Fruit fly (Drosophila melanogaster): ENCODE measurements around the gene CG11970.

The CG11970 gene

DNA sequence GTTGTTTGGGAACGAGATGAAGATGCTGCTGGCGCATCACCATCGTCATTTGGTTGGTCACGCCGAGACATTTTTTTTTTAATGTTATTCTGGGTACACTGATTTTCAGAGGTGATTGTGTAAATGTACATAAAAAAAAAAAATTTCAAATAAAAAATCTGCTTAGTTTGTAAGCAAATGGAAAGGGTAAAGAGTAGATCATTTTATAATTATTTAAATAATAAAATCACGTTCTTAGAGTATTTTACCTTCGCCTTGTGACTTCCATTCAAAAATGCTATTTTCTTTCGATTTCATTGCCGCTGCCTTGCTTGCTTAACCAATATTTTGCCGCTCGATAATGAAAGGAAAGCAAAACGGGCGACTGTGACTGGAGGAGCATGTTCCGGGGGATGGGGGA lies 5.8 kb upstream of the CG11970 start:
- TF ChIP-seq Hr96 (GFP tag; optimal IDR thresholded peaks at IDR 0.05) (no peak), kay (GFP tag; ENCODE audit: borderline replicate concordance) (no peak), Crg-1 (GFP tag; optimal IDR thresholded peaks at IDR 0.05) (no peak), toe (GFP tag; optimal IDR thresholded peaks at IDR 0.05) (no peak), CG11617 (GFP tag; optimal IDR thresholded peaks at IDR 0.05) (no peak), CG33017 (tag; optimal IDR thresholded peaks at IDR 0.05) (no peak), cnc (optimal IDR thresholded peaks at IDR 0.05) (no peak), Mnt (GFP tag; optimal IDR thresholded peaks at IDR 0.05) (no peak), CG7045 (GFP tag; optimal IDR thresholded peaks at IDR 0.05) (no peak), pad (GFP tag; optimal IDR thresholded peaks at IDR 0.05) (no peak), CG5204 (GFP tag; optimal IDR thresholded peaks at IDR 0.05) (no peak), Clk (GFP tag; optimal IDR thresholded peaks at IDR 0.05) (no peak), bab1 (GFP tag; optimal IDR thresholded peaks at IDR 0.05) (no peak), ovo (GFP tag; optimal IDR thresholded peaks at IDR 0.05) (no peak)

DNA sequence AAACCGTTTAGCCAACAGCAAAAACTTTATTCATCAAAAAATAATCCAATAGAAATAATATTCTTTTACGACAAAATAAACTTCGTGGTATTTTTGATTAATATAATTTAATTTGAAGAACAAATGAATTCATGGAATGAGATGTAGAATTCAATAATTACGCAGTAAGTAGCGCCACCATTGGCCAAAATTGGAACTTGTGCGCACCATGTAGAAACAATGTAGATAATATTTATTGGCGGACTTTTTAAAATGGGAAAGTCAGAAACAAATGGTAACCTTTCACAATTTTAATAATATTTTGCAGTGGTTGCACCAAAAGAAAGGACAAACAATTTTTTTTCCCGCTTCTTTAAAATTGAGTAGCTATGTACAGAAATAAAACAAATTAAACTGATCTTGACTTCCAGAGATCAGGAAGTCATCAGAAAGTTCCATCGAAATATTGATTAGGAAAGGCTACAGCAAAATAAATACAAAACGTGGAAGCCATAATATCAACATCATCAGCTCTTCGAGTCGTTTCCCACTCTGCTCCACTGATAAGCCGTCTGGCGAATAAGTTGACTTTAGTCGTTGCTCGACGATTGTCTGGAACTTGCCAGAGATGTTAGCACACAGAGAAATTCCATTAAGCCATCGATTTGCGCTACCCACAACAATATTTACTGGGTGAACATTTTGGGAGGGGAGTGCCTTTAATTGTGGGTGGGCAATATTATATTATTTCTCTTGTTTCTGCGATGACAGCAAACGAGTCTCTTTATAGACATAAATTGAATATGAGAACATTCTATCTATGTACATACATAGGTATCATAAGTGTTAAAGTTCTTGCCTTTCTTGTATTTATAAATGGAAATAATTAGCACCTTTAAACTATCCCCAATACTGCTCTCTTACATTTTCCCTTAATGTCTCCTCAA lies 4.4 kb upstream of the CG11970 start:
- TF ChIP-seq ovo (GFP tag; optimal IDR thresholded peaks at IDR 0.05) (no peak), CG5204 (GFP tag; optimal IDR thresholded peaks at IDR 0.05) (no peak), CG12768 (GFP tag; optimal IDR thresholded peaks at IDR 0.05) (peak; percentile 39), toe (GFP tag; optimal IDR thresholded peaks at IDR 0.05) (peak; percentile 28), CG7101 (tag; optimal IDR thresholded peaks at IDR 0.05) (no peak), Mnt (GFP tag; optimal IDR thresholded peaks at IDR 0.05) (no peak)

- TF ChIP-seq CG7101 (tag; optimal IDR thresholded peaks at IDR 0.05) = peak; percentile 9
- TF ChIP-seq toe (GFP tag; optimal IDR thresholded peaks at IDR 0.05) = no peak
- no peak for TF ChIP-seq tj (GFP tag; optimal IDR thresholded peaks at IDR 0.05)
- TF ChIP-seq CG12768 (GFP tag; optimal IDR thresholded peaks at IDR 0.05) = peak; percentile 67
- peak; percentile 32 for TF ChIP-seq CG11617 (GFP tag; optimal IDR thresholded peaks at IDR 0.05)
- TF ChIP-seq Hr96 (GFP tag; optimal IDR thresholded peaks at IDR 0.05) = peak; percentile 53
- no peak for TF ChIP-seq Clk (GFP tag; optimal IDR thresholded peaks at IDR 0.05)
- TF ChIP-seq CG14711 (tag; optimal IDR thresholded peaks at IDR 0.05) = peak; percentile 11
- no peak for TF ChIP-seq CG1620 (GFP tag; optimal IDR thresholded peaks at IDR 0.05)
- TF ChIP-seq Mnt (GFP tag; optimal IDR thresholded peaks at IDR 0.05) = peak; percentile 50
- no peak for TF ChIP-seq ovo (GFP tag; optimal IDR thresholded peaks at IDR 0.05)
- TF ChIP-seq CG7045 (GFP tag; optimal IDR thresholded peaks at IDR 0.05) = peak; percentile 44
- TF ChIP-seq Crg-1 (GFP tag; optimal IDR thresholded peaks at IDR 0.05) = no peak
- peak; percentile 32 for TF ChIP-seq cic (GFP tag; optimal IDR thresholded peaks at IDR 0.05)
- peak; percentile 95 for TF ChIP-seq kay (GFP tag; ENCODE audit: borderline replicate concordance)
- no peak for TF ChIP-seq CG33017 (tag; optimal IDR thresholded peaks at IDR 0.05)
- TF ChIP-seq CG5204 (GFP tag; optimal IDR thresholded peaks at IDR 0.05) = no peak
- TF ChIP-seq pad (GFP tag; optimal IDR thresholded peaks at IDR 0.05) = peak; percentile 34
- peak; percentile 57 for TF ChIP-seq bab1 (GFP tag; optimal IDR thresholded peaks at IDR 0.05)
- TF ChIP-seq cnc (optimal IDR thresholded peaks at IDR 0.05) = no peak
Measured at dm6 chr3R:8980776-8981165, 3.7 kb upstream of the CG11970 start, which contains the start of gene CAHbeta. Gene CAHbeta (plus strand): TSS chr3R:8980860.

dm6 chr3R:8981209-8981996 lies 3.1 kb upstream of the CG11970 start:
- TF ChIP-seq Crg-1 (GFP tag; optimal IDR thresholded peaks at IDR 0.05) (no peak), CG1620 (GFP tag; optimal IDR thresholded peaks at IDR 0.05) (no peak), CG12768 (GFP tag; optimal IDR thresholded peaks at IDR 0.05) (no peak)

- TF ChIP-seq Mnt (GFP tag; optimal IDR thresholded peaks at IDR 0.05) (no peak), pad (GFP tag; optimal IDR thresholded peaks at IDR 0.05) (no peak), ovo (GFP tag; optimal IDR thresholded peaks at IDR 0.05) (no peak), toe (GFP tag; optimal IDR thresholded peaks at IDR 0.05) (no peak), CG5204 (GFP tag; optimal IDR thresholded peaks at IDR 0.05) (no peak), CG12768 (GFP tag; optimal IDR thresholded peaks at IDR 0.05) (no peak), cic (GFP tag; optimal IDR thresholded peaks at IDR 0.05) (no peak), CG33017 (tag; optimal IDR thresholded peaks at IDR 0.05) (no peak), CG11617 (GFP tag; optimal IDR thresholded peaks at IDR 0.05) (no peak), CG14711 (tag; optimal IDR thresholded peaks at IDR 0.05) (no peak), kay (GFP tag; ENCODE audit: borderline replicate concordance) (no peak)
Measured at dm6 chr3R:8984141-8984540, 377 bp upstream of the CG11970 start, which contains the start of gene RagA-B. Gene RagA-B (minus strand): TSS chr3R:8984315.

DNA sequence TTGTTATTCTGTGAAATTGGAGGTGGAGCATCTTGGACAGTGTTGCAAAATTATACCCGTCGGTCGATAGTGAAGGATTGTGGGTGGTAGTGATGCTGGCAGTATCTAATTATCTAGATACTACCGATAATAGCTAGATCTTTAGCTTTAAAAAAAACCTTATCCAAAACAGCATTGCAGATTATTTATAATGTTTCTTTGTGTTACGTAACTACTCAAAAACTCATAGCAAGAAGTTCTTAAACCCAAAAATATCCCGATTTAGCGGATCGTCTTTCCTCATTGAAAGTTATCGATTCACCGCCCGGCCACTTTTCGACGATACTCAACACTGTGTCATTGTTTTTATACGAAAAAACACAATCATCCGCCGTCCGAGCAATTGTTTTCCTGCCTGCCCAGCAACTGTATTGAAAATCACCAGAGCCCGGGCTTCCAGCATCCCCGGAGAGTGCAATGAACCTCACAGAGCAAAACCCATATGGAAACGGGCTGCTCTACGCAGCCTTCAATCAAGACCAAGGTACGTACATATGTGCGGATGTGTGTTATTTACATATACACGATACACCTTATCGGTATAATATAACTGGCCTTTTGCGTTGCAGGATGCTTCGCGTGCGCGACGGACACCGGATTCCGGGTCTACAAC lies 8.5 kb downstream of the CG11970 start, which contains the start of gene CG11975:
TSS of gene CG11975 (plus strand) at position 326 of the 652 bp plus-strand sequence.
- TF ChIP-seq tj (GFP tag; optimal IDR thresholded peaks at IDR 0.05) (peak; percentile 49), Hr96 (GFP tag; optimal IDR thresholded peaks at IDR 0.05) (peak; percentile 93), CG7101 (tag; optimal IDR thresholded peaks at IDR 0.05) (peak; percentile 85), cic (GFP tag; optimal IDR thresholded peaks at IDR 0.05) (peak; percentile 49), Clk (GFP tag; optimal IDR thresholded peaks at IDR 0.05) (peak; percentile 74), CG5204 (GFP tag; optimal IDR thresholded peaks at IDR 0.05) (peak; percentile 90), CG11617 (GFP tag; optimal IDR thresholded peaks at IDR 0.05) (peak; percentile 75), CG7045 (GFP tag; optimal IDR thresholded peaks at IDR 0.05) (peak; percentile 71), kay (GFP tag; ENCODE audit: borderline replicate concordance) (no peak), CG12768 (GFP tag; optimal IDR thresholded peaks at IDR 0.05) (peak; percentile 87), pad (GFP tag; optimal IDR thresholded peaks at IDR 0.05) (peak; percentile 76), bab1 (GFP tag; optimal IDR thresholded peaks at IDR 0.05) (peak; percentile 23), CG1620 (GFP tag; optimal IDR thresholded peaks at IDR 0.05) (peak; percentile 90), Crg-1 (GFP tag; optimal IDR thresholded peaks at IDR 0.05) (peak; percentile 89), ovo (GFP tag; optimal IDR thresholded peaks at IDR 0.05) (peak; percentile 85), CG33017 (tag; optimal IDR thresholded peaks at IDR 0.05) (peak; percentile 56), CG14711 (tag; optimal IDR thresholded peaks at IDR 0.05) (peak; percentile 68), cnc (optimal IDR thresholded peaks at IDR 0.05) (no peak), toe (GFP tag; optimal IDR thresholded peaks at IDR 0.05) (peak; percentile 93), Mnt (GFP tag; optimal IDR thresholded peaks at IDR 0.05) (peak; percentile 79)
